Worm (Caenorhabditis elegans): ENCODE results near the gene tbc-1.

DNA sequence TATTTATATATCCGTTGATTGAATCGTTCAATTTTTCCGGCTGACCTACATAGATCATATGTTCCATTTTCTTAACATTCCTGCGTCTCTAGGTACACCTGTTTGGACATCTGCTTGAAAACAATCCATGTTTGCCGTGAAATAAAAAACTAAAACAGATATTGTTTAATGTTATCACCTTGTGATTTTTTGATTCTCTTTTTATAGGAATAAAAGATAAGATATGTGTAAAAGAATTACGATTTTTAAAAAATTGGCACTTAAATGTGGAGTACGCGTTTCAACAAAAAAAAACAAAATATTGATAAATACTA is 23.2 kb upstream of the tbc-1 start:
- no peak for TF ChIP-seq F55B11.4 (tag; optimal IDR thresholded peaks at IDR 0.05; ENCODE audit: borderline replicate concordance, insufficient read depth)
- no peak for TF ChIP-seq mxl-1 (tag; optimal IDR thresholded peaks at IDR 0.05)
- no peak for TF ChIP-seq egl-18 (GFP tag; IDR thresholded peaks at IDR 0.05)
- TF ChIP-seq sea-2 (GFP tag; IDR thresholded peaks at IDR 0.05) = no peak
- no peak for TF ChIP-seq zim-3 (tag; optimal IDR thresholded peaks at IDR 0.05)
- TF ChIP-seq ztf-22 (GFP tag; optimal IDR thresholded peaks at IDR 0.05) = no peak
- no peak for TF ChIP-seq snpc-4 (GFP tag; optimal IDR thresholded peaks at IDR 0.05)
- no peak for TF ChIP-seq snpc-4 (tag; optimal IDR thresholded peaks at IDR 0.05)
- no peak for TF ChIP-seq unc-62 (GFP tag; optimal IDR thresholded peaks at IDR 0.05)
- no peak for TF ChIP-seq aptf-3 (GFP tag; IDR thresholded peaks at IDR 0.05)
- TF ChIP-seq Y67H2A.10 (GFP tag; conservative IDR thresholded peaks at IDR 0.05) = no peak
